Worm (Caenorhabditis elegans) whole organism, L4/young adult: ENCODE results near the gene Y119D3B.12.

Experiments
- W03F9.2 ChIP-seq: fragments of 150-350 bp; optimal IDR thresholded peaks from 2 replicates; lab custom pipeline; 2014; ENCODE audit warnings: missing biosample characterization, missing genetic modification characterization
- dao-5 ChIP-seq: sonication (generic microtip); optimal IDR thresholded peaks from 2 replicates; lab custom pipeline; 2016; ENCODE audit warnings: missing genotype, missing genetic modification characterization, moderate library complexity, missing compliant biosample characterization
- him-1 ChIP-seq: sonication (generic microtip); optimal IDR thresholded peaks from 2 replicates; lab custom pipeline; 2016; ENCODE audit warnings: missing genotype, missing genetic modification reagents, missing genetic modification characterization, missing compliant biosample characterization

DNA sequence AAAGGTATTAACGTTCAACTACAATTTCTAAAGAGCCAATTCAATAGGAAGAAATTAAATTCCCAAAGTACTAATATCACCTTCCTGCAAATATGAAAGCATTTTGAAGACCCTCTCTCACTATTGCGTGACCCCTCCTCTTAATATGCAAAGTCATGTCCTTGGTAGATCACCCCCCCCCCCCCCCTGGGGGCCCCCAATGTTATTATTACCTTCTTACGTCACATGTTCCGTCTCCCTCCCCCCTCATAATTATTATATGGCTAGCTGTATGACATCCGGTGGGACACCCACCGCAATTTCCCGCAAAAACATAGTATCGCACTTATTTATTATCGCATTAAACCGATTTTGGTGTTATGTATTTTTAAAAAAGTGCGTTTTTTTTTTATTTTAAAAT is 40.4 kb upstream of the Y119D3B.12 start:
- TF ChIP-seq him-1 (tag; lab: Kevin White, UChicago): no peak
- TF ChIP-seq W03F9.2: no peak
- no peak for TF ChIP-seq dao-5
